Fruit fly (Drosophila melanogaster): ENCODE results near the gene CG8066.

The CG8066 gene

dm6 chr3R:14520749-14521148, 47.9 kb downstream of the CG8066 start, which contains the start of gene Cyp313a1:
TSS of gene Cyp313a1 (plus strand) at chr3R:14521049.
- TF ChIP-seq CG17801 (GFP tag; optimal IDR thresholded peaks at IDR 0.05; ENCODE audit: partially characterized antibody), result no peak

Data from ovary, adult (tissue).